Worm (Caenorhabditis elegans) whole organism, L4 larva: ENCODE data around the gene T10G3.4.

Experiments used
- D1046.2 ChIP-seq: fragments of 200-800 bp; sonication (Bioruptor generic); IDR thresholded peaks from 2 replicates; pipeline ENCODE4 v1.3.6; 2022; ENCODE audit warnings: missing genetic modification characterization, missing compliant biosample characterization
- F26F4.8 ChIP-seq: fragments of 200-800 bp; sonication (Bioruptor generic); conservative IDR thresholded peaks from 2 replicates; pipeline ENCODE4 v1.3.6; 2022; ENCODE audit warnings: missing genetic modification characterization, missing compliant biosample characterization
- F49E8.2 ChIP-seq: sonication (generic microtip); optimal IDR thresholded peaks from 2 replicates; lab custom pipeline; 2016; ENCODE audit warnings: missing compliant biosample characterization, mild to moderate bottlenecking, missing genetic modification characterization, borderline replicate concordance
- T20F7.1 ChIP-seq: fragments of 200-800 bp; sonication (Bioruptor generic); optimal IDR thresholded peaks from 2 replicates; lab custom pipeline; 2018; ENCODE audit warnings: mild to moderate bottlenecking, missing genetic modification characterization, missing compliant biosample characterization
- T26A8.4 ChIP-seq: fragments of 200-800 bp; sonication (Bioruptor generic); IDR thresholded peaks from 2 replicates; pipeline ENCODE4 v1.3.6; 2022; ENCODE audit warnings: missing genetic modification characterization, missing compliant biosample characterization
- Y48G9A.11 ChIP-seq: fragments of 200-800 bp; sonication (Bioruptor generic); IDR thresholded peaks from 2 replicates; pipeline ENCODE4 v1.3.6; 2022; ENCODE audit warnings: missing genetic modification reagents, missing genetic modification characterization, missing compliant biosample characterization
- aha-1 ChIP-seq: fragments of 150-350 bp; peaks from one replicate; lab custom pipeline; 2014; ENCODE audit warnings: missing biosample characterization, missing genetic modification characterization
- ama-1 ChIP-seq: fragments of 150-350 bp; optimal IDR thresholded peaks from 2 replicates; lab custom pipeline; 2014; ENCODE audit warnings: inconsistent platforms, mixed read lengths
- attf-4 ChIP-seq: sonication (generic microtip); optimal IDR thresholded peaks from 3 replicates; lab custom pipeline; 2017; ENCODE audit warnings: missing biosample characterization, missing genetic modification characterization
- ceh-44 ChIP-seq: fragments of 200-800 bp; sonication (Bioruptor generic); IDR thresholded peaks from 2 replicates; pipeline ENCODE4 v1.3.6; 2022; ENCODE audit warnings: missing genetic modification reagents, missing genetic modification characterization, missing compliant biosample characterization
- dpl-1 ChIP-seq: fragments of 150-350 bp; optimal IDR thresholded peaks from 2 replicates; lab custom pipeline; 2014; ENCODE audit warnings: missing biosample characterization, missing genetic modification reagents, missing genetic modification characterization
- egl-43 ChIP-seq: fragments of 200-800 bp; sonication (Bioruptor generic); IDR thresholded peaks from 2 replicates; pipeline ENCODE4 v1.3.6; 2022; ENCODE audit warnings: missing genetic modification reagents, missing genetic modification characterization, missing compliant biosample characterization
- hlh-11 ChIP-seq: fragments of 200-800 bp; sonication (Bioruptor generic); optimal IDR thresholded peaks from 2 replicates; lab custom pipeline; 2018; ENCODE audit warnings: mild to moderate bottlenecking, missing genetic modification characterization, missing compliant biosample characterization
- hlh-30 ChIP-seq: sonication (generic microtip); optimal IDR thresholded peaks from 2 replicates; lab custom pipeline; 2017; ENCODE audit warnings: antibody characterized with exemption, mild to moderate bottlenecking, missing genetic modification characterization, missing compliant biosample characterization; ENCODE audit not compliant: insufficient read depth
- jun-1 ChIP-seq: fragments of 150-350 bp; optimal IDR thresholded peaks from 2 replicates; lab custom pipeline; 2014; ENCODE audit warnings: missing biosample characterization, missing genetic modification reagents, missing genetic modification characterization
- lin-38 ChIP-seq: fragments of 200-800 bp; sonication (Bioruptor generic); IDR thresholded peaks from 2 replicates; pipeline ENCODE4 v1.3.6; 2022; ENCODE audit warnings: missing genetic modification reagents, missing genetic modification characterization, missing compliant biosample characterization
- lsy-2 ChIP-seq, 2 experiments: fragments of 150-350 bp in 1 of 2; sonication (generic microtip) in 1 of 2; optimal IDR thresholded peaks; 2 replicates each; lab custom pipeline; 2014 to 2017; ENCODE audit warnings: missing biosample characterization in 2 of 2, missing genetic modification characterization in 2 of 2
- mdl-1 ChIP-seq, 2 experiments: fragments of 150-350 bp in 1 of 2; sonication (generic microtip) in 1 of 2; optimal IDR thresholded peaks; 2 replicates each; lab custom pipeline; 2014 to 2017; ENCODE audit warnings: missing biosample characterization in 2 of 2, missing genetic modification characterization in 2 of 2
- mep-1 ChIP-seq: fragments of 150-350 bp; sonication (generic microtip); optimal IDR thresholded peaks from 3 replicates; lab custom pipeline; 2014; ENCODE audit warnings: missing biosample characterization, missing genetic modification characterization
- mes-2 ChIP-seq: sonication (generic microtip); optimal IDR thresholded peaks from 2 replicates; lab custom pipeline; 2016; ENCODE audit warnings: missing genotype, mild to moderate bottlenecking, missing genetic modification characterization, missing compliant biosample characterization; ENCODE audit not compliant: poor library complexity, severe bottlenecking
- mxl-2 ChIP-seq: fragments of 200-800 bp; sonication (Bioruptor generic); conservative IDR thresholded peaks from 2 replicates; pipeline ENCODE4 v1.3.6; 2022; ENCODE audit warnings: missing genetic modification reagents, missing genetic modification characterization, missing compliant biosample characterization
- mxl-3 ChIP-seq: fragments of 200-800 bp; sonication (Bioruptor generic); optimal IDR thresholded peaks from 2 replicates; lab custom pipeline; 2018; ENCODE audit warnings: mild to moderate bottlenecking, missing genetic modification characterization, missing compliant biosample characterization
- nhr-102 ChIP-seq: sonication (generic microtip); optimal IDR thresholded peaks from 2 replicates; lab custom pipeline; 2016; ENCODE audit warnings: mild to moderate bottlenecking, missing genetic modification characterization, moderate library complexity, missing compliant biosample characterization
- nhr-28 ChIP-seq: fragments of 150-350 bp; optimal IDR thresholded peaks from 2 replicates; lab custom pipeline; 2014; ENCODE audit warnings: missing biosample characterization, missing genetic modification characterization
- nhr-48 ChIP-seq: sonication (generic microtip); optimal IDR thresholded peaks from 2 replicates; lab custom pipeline; 2016; ENCODE audit warnings: mild to moderate bottlenecking, missing genetic modification characterization, missing compliant biosample characterization
- nhr-6 ChIP-seq: fragments of 150-350 bp; optimal IDR thresholded peaks from 2 replicates; lab custom pipeline; 2014; ENCODE audit warnings: missing biosample characterization, missing genetic modification characterization
- pha-4 ChIP-seq, 2 experiments: fragments of 150-350 bp in 1 of 2; fragments of 200-800 bp in 1 of 2; sonication (Bioruptor generic) in 1 of 2; IDR thresholded peaks in 1 of 2; optimal IDR thresholded peaks in 1 of 2; 2 replicates each; pipeline versions ENCODE4 v1.3.6 to Lab custom; 2014 to 2022; ENCODE audit warnings: missing genetic modification characterization in 2 of 2, missing genetic modification reagents in 2 of 2, missing biosample characterization in 1 of 2, missing compliant biosample characterization in 1 of 2
- pqm-1 ChIP-seq: sonication (generic microtip); optimal IDR thresholded peaks from 2 replicates; lab custom pipeline; 2017; ENCODE audit warnings: missing biosample characterization, missing genetic modification characterization
- rbr-2 ChIP-seq: sonication (generic microtip); optimal IDR thresholded peaks from 2 replicates; lab custom pipeline; 2016; ENCODE audit warnings: missing genotype, missing genetic modification characterization, missing compliant biosample characterization
- set-16 ChIP-seq: fragments of 200-800 bp; sonication (Bioruptor generic); IDR thresholded peaks from 2 replicates; pipeline ENCODE4 v1.3.6; 2022; ENCODE audit warnings: missing genetic modification reagents, missing genetic modification characterization, missing compliant biosample characterization
- snpc-4 ChIP-seq: fragments of 150-350 bp; optimal IDR thresholded peaks from 2 replicates; lab custom pipeline; 2014; ENCODE audit warnings: missing biosample characterization, missing genetic modification characterization
- unc-62 ChIP-seq, 3 experiments: fragments of 150-350 bp in 1 of 3; sonication (generic microtip); optimal IDR thresholded peaks in 2 of 3; peaks in 1 of 3; 1 replicate in 1 of 3; 2 replicates in 2 of 3; lab custom pipeline; 2014 to 2017; ENCODE audit warnings: missing biosample characterization in 3 of 3, missing genetic modification characterization in 3 of 3, missing genetic modification reagents in 3 of 3, missing genotype in 1 of 3
- ztf-7 ChIP-seq: fragments of 150-350 bp; optimal IDR thresholded peaks from 2 replicates; lab custom pipeline; 2014; ENCODE audit warnings: missing biosample characterization, missing genetic modification characterization

Gene T10G3.4

DNA sequence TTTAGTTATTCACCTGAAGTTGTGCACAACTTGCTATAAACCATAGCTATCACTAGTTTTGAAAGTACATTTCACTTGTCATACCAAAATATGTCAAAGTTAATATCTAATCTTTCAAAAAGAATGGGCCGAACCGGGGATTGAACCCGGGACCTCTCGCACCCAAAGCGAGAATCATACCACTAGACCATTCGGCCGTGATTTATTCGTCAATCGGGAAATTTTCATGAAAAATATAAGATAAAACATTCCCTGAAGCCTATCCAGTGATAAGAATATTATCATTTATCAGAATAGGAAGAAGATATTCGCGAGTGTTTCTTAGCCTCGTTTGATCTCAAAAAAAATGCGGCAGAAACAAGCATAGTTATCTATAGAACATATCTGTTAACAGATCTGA, 22.8 kb upstream of the T10G3.4 start:
- 0 out of 2 replicates have a peak, but pooled peaks have one; percentile 10 for TF ChIP-seq F26F4.8

DNA sequence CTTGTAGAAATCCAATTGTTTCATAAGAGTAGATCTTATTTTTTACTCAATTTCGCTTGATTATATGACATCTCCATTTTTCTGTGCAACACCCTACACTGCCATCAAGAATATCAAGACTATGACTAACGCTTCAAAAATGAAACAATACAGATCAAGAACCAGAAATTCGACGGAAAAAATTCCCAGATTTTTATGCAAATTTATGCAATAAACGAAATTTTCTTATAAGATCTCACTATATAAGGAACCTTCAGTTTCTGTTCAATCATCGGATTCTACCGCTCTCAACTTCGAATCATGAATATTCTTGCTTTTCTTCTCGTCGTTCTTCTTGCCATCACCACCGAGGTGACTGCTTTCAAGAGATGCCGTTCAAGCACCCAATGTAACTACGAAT, 22.1 kb upstream of the T10G3.4 start, which contains the start of gene R11G10.4:
Gene R11G10.4 (plus strand): TSS at position 301 of the 400 bp plus-strand sequence.
- TF ChIP-seq nhr-102 (tag; lab: Kevin White, UChicago) (no peak), set-16 (no peak), D1046.2 (GFP tag; lab: Robert Waterston, UW) (no peak), ztf-7 (tag; lab: Kevin White, UChicago) (no peak), ceh-44 (GFP tag; lab: Robert Waterston, UW) (no peak), ama-1 (lab: Kevin White, UChicago) (no peak), attf-4 (no peak), pqm-1 (tag; lab: Kevin White, UChicago) (no peak), nhr-48 (tag; lab: Kevin White, UChicago) (no peak), lsy-2 (tag; optimal IDR thresholded peaks at IDR 0.05; lab: Kevin White, UChicago) (no peak), nhr-6 (tag; lab: Kevin White, UChicago) (no peak), T26A8.4 (GFP tag; lab: Robert Waterston, UW) (no peak), pha-4 (GFP tag; IDR thresholded peaks at IDR 0.05; lab: Robert Waterston, UW) (no peak), pha-4 (tag; optimal IDR thresholded peaks at IDR 0.05; lab: Kevin White, UChicago) (no peak)

DNA sequence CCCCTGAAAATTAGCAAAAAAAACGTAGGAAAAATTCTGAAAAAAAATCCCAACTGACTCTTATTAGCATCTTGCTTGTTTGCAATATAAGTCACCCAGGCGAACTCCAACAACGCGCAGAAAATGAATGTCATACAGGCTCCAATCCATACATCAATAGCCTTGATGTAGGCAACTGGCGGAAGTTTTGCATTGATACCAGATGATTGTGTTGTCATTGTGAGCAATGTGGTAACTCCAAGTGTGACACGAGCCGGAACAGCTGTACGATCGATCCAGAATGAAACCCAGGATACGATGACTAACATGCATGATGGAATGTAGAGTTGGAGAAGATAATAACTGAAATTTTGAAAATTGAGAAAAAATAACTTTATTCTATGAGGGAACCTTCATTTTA, 15.0 kb upstream of the T10G3.4 start:
- no peak for TF ChIP-seq jun-1 (tag; lab: Kevin White, UChicago)
- TF ChIP-seq unc-62 (GFP tag; optimal IDR thresholded peaks at IDR 0.05 in 1 of 2; lab: Kevin White, UChicago) = peak in 1 of 2 experiments; percentile 95
- no peak for TF ChIP-seq unc-62 (tag; optimal IDR thresholded peaks at IDR 0.05; lab: Kevin White, UChicago)
- TF ChIP-seq, all 104 proteins: peak for 1

DNA sequence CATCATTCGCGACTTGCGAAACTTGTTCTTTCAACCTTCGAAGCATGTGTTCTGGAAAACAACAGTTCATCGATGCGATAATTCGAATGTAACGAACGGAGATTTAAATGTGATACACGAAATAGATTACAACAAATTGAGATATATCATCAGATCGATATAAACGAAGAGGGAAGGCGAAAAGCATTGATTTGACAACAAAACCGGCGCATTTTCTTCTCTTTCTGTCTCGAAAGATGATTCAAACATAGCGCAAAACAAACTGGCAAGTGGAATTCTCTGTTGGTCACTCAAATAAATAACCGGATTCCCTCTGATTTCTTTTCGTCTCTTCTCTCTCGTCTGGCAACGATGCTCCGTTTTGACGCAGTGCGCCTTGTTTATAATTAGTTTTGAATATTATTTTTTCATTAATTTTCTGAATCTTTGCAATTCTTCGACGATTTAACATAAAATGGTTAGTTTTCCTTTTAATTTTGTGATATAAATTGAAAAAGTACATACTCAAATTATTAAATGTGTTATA, 13.1 kb upstream of the T10G3.4 start, which contains the start of the genes eea-1 and gut-2:
Gene eea-1 (minus strand): TSS at position 51 of the 526 bp plus-strand sequence.
Gene gut-2 (plus strand): TSS at position 369 of the 526 bp plus-strand sequence.
- TF ChIP-seq F49E8.2 (tag; lab: Kevin White, UChicago) = no peak
- TF ChIP-seq Y48G9A.11 (GFP tag; lab: Robert Waterston, UW) = peak; percentile 98
- TF ChIP-seq dpl-1 (GFP tag; lab: Kevin White, UChicago) = peak; percentile 66
- TF ChIP-seq lin-38 (GFP tag; lab: Robert Waterston, UW) = peak; percentile 35; the same call in 1 of the 2 replicates
- TF ChIP-seq egl-43 (GFP tag; lab: Robert Waterston, UW) = no peak
- TF ChIP-seq mxl-3 (GFP tag; lab: Kevin White, UChicago) = peak; percentile 3
- TF ChIP-seq snpc-4 (tag; lab: Kevin White, UChicago) = no peak
- TF ChIP-seq mdl-1 (tag; optimal IDR thresholded peaks at IDR 0.05; lab: Kevin White, UChicago) = peak in 1 of 2 experiments; percentile 8
- peak in 1 of 2 experiments; percentile 96 for TF ChIP-seq unc-62 (GFP tag; optimal IDR thresholded peaks at IDR 0.05 in 1 of 2; lab: Kevin White, UChicago)
- TF ChIP-seq unc-62 (tag; optimal IDR thresholded peaks at IDR 0.05; lab: Kevin White, UChicago) = no peak
- peak; percentile 49 for TF ChIP-seq aha-1
- peak; percentile 88 for TF ChIP-seq mes-2 (tag; lab: Kevin White, UChicago)
- TF ChIP-seq hlh-30 (tag; lab: Kevin White, UChicago) = peak; percentile 58
- no peak for TF ChIP-seq pqm-1 (tag; lab: Kevin White, UChicago)
- TF ChIP-seq lsy-2 (tag; optimal IDR thresholded peaks at IDR 0.05; lab: Kevin White, UChicago) = peak in 1 of 2 experiments; percentile 73
- peak; percentile 36 for TF ChIP-seq rbr-2 (tag; lab: Kevin White, UChicago)
- peak; percentile 47 for TF ChIP-seq nhr-6 (tag; lab: Kevin White, UChicago)
- peak; percentile 47 for TF ChIP-seq nhr-28 (tag; lab: Kevin White, UChicago)
- TF ChIP-seq mep-1 (tag; lab: Kevin White, UChicago) = peak; percentile 67
- TF ChIP-seq T20F7.1 (GFP tag; lab: Kevin White, UChicago) = peak; percentile 97
- TF ChIP-seq mxl-2 (GFP tag; lab: Robert Waterston, UW) = no peak
- TF ChIP-seq hlh-11 (tag; lab: Kevin White, UChicago) = peak; percentile 54
